Fruit fly (Drosophila melanogaster) Kc167 (cell line): ENCODE data around the gene aqz.

Experiments used
- Sin3A ChIP-seq: fragments of >200 bp; optimal IDR thresholded peaks from 2 replicates; lab custom pipeline; 2018; ENCODE audit warnings: missing external identifiers
- h ChIP-seq: fragments of >200 bp; optimal IDR thresholded peaks from 3 replicates; lab custom pipeline; 2018; ENCODE audit warnings: missing external identifiers
- psq ChIP-seq: fragments of >200 bp; optimal IDR thresholded peaks from 2 replicates; lab custom pipeline; 2017; ENCODE audit warnings: missing external identifiers

- TF ChIP-seq h (lab: Kevin White, UChicago) (no peak), Sin3A (no peak), psq (peak; percentile 59)
Observed at dm6 chr3R:8846154-8846648, 25.7 kb upstream of the aqz start.
